Worm (Caenorhabditis elegans) whole organism, L3 larva: ENCODE results near the gene R03G8.6.
A peak's percentile ranks its signal among the peaks of the same experiment; 100 is the strongest.

Experiments used
- ZK546.5 ChIP-seq: sonication (generic microtip); optimal IDR thresholded peaks from 2 replicates; lab custom pipeline; 2017; ENCODE audit warnings: missing biosample characterization, missing genetic modification characterization
- aly-2 ChIP-seq: fragments of 150-350 bp; optimal IDR thresholded peaks from 2 replicates; lab custom pipeline; 2014; ENCODE audit warnings: missing biosample characterization, missing genetic modification characterization
- ama-1 ChIP-seq: fragments of 150-350 bp; optimal IDR thresholded peaks from 2 replicates; lab custom pipeline; 2018
- ceh-16 ChIP-seq: sonication (generic microtip); optimal IDR thresholded peaks from 2 replicates; lab custom pipeline; 2017; ENCODE audit warnings: missing biosample characterization, missing genetic modification characterization
- ceh-28 ChIP-seq: fragments of 150-350 bp; optimal IDR thresholded peaks from 2 replicates; lab custom pipeline; 2014; ENCODE audit warnings: missing biosample characterization, missing genetic modification reagents, missing genetic modification characterization
- ceh-9 ChIP-seq: sonication (generic microtip); optimal IDR thresholded peaks from 2 replicates; lab custom pipeline; 2018; ENCODE audit warnings: missing biosample characterization, missing genetic modification characterization
- egl-27 ChIP-seq: sonication (generic microtip); optimal IDR thresholded peaks from 4 replicates; lab custom pipeline; 2017; ENCODE audit warnings: missing biosample characterization, missing genetic modification reagents, missing genetic modification characterization
- elt-1 ChIP-seq: fragments of 150-350 bp; optimal IDR thresholded peaks from 2 replicates; lab custom pipeline; 2014; ENCODE audit warnings: missing biosample characterization, missing genetic modification characterization
- elt-2 ChIP-seq: sonication (generic microtip); optimal IDR thresholded peaks from 2 replicates; lab custom pipeline; 2016; ENCODE audit warnings: missing genetic modification reagents, mild to moderate bottlenecking, missing genetic modification characterization, missing compliant biosample characterization
- elt-3 ChIP-seq, 3 experiments: fragments of 150-350 bp in 1 of 3; sonication (generic microtip) in 2 of 3; optimal IDR thresholded peaks; 2 replicates in 2 of 3; 4 replicates in 1 of 3; lab custom pipeline; 2014 to 2017; ENCODE audit warnings: missing biosample characterization in 3 of 3, missing genetic modification characterization in 3 of 3
- eor-1 ChIP-seq, 2 experiments: fragments of 150-350 bp; optimal IDR thresholded peaks; 2 replicates each; lab custom pipeline; 2014 to 2018; ENCODE audit warnings: missing biosample characterization in 2 of 2, missing genetic modification characterization in 2 of 2
- fkh-10 ChIP-seq: sonication (generic microtip); optimal IDR thresholded peaks from 2 replicates; lab custom pipeline; 2017; ENCODE audit warnings: missing biosample characterization, missing genetic modification reagents, missing genetic modification characterization
- fkh-2 ChIP-seq: fragments of 150-350 bp; optimal IDR thresholded peaks from 2 replicates; lab custom pipeline; 2014; ENCODE audit warnings: missing biosample characterization, missing genetic modification reagents, missing genetic modification characterization
- jun-1 ChIP-seq: fragments of 150-350 bp; optimal IDR thresholded peaks from 2 replicates; lab custom pipeline; 2014; ENCODE audit warnings: missing biosample characterization, missing genetic modification reagents, missing genetic modification characterization
- lin-39 ChIP-seq: fragments of 150-350 bp; optimal IDR thresholded peaks from 2 replicates; lab custom pipeline; 2018; ENCODE audit warnings: missing biosample characterization, missing genetic modification reagents, missing genetic modification characterization
- mdl-1 ChIP-seq: fragments of 150-350 bp; optimal IDR thresholded peaks from 2 replicates; lab custom pipeline; 2014; ENCODE audit warnings: missing biosample characterization, missing genetic modification characterization
- mml-1 ChIP-seq: fragments of 150-350 bp; sonication (generic microtip); optimal IDR thresholded peaks from 3 replicates; lab custom pipeline; 2014; ENCODE audit warnings: missing biosample characterization, missing genetic modification characterization
- nfya-1 ChIP-seq: sonication (generic microtip); optimal IDR thresholded peaks from 2 replicates; lab custom pipeline; 2017; ENCODE audit warnings: missing genetic modification characterization, mild to moderate bottlenecking, missing compliant biosample characterization, antibody characterized with exemption, moderate library complexity; ENCODE audit not compliant: insufficient read depth
- nhr-11 ChIP-seq: fragments of 150-350 bp; optimal IDR thresholded peaks from 2 replicates; lab custom pipeline; 2014; ENCODE audit warnings: missing biosample characterization, missing genetic modification characterization
- nhr-23 ChIP-seq: fragments of 150-350 bp; optimal IDR thresholded peaks from 2 replicates; lab custom pipeline; 2014; ENCODE audit warnings: missing biosample characterization, missing genetic modification reagents, missing genetic modification characterization
- nhr-25 ChIP-seq: sonication (generic microtip); optimal IDR thresholded peaks from 2 replicates; lab custom pipeline; 2017; ENCODE audit warnings: missing biosample characterization, missing genetic modification characterization
- nhr-28 ChIP-seq: fragments of 150-350 bp; optimal IDR thresholded peaks from 2 replicates; lab custom pipeline; 2014; ENCODE audit warnings: missing biosample characterization, missing genetic modification characterization
- nhr-43 ChIP-seq: sonication (generic microtip); optimal IDR thresholded peaks from 2 replicates; lab custom pipeline; 2016; ENCODE audit warnings: mild to moderate bottlenecking, missing genetic modification characterization, missing compliant biosample characterization; ENCODE audit not compliant: poor library complexity, severe bottlenecking
- nhr-67 ChIP-seq: fragments of 150-350 bp; optimal IDR thresholded peaks from 2 replicates; lab custom pipeline; 2014; ENCODE audit warnings: missing biosample characterization, missing genetic modification characterization
- nhr-77 ChIP-seq: fragments of 150-350 bp; optimal IDR thresholded peaks from 2 replicates; lab custom pipeline; 2014; ENCODE audit warnings: missing biosample characterization, missing genetic modification characterization
- pqm-1 ChIP-seq: fragments of 150-350 bp; optimal IDR thresholded peaks from 2 replicates; lab custom pipeline; 2017; ENCODE audit warnings: missing biosample characterization, missing genetic modification characterization, inconsistent platforms
- sea-2 ChIP-seq: fragments of 150-350 bp; sonication (generic microtip); optimal IDR thresholded peaks from 4 replicates; lab custom pipeline; 2014; ENCODE audit warnings: missing biosample characterization, missing genetic modification reagents, missing genetic modification characterization
- skn-1 ChIP-seq: fragments of 150-350 bp; optimal IDR thresholded peaks from 2 replicates; lab custom pipeline; 2014; ENCODE audit warnings: missing biosample characterization, missing genetic modification characterization
- snpc-4 ChIP-seq: fragments of 150-350 bp; optimal IDR thresholded peaks from 2 replicates; lab custom pipeline; 2014; ENCODE audit warnings: missing biosample characterization, missing genetic modification characterization
- unc-39 ChIP-seq: sonication (generic microtip); optimal IDR thresholded peaks from 4 replicates; lab custom pipeline; 2017; ENCODE audit warnings: missing biosample characterization, missing genetic modification characterization
- unc-62 ChIP-seq: fragments of 150-350 bp; sonication (generic microtip); optimal IDR thresholded peaks from 4 replicates; lab custom pipeline; 2014; ENCODE audit warnings: missing biosample characterization, missing genetic modification reagents, missing genetic modification characterization

R03G8.6 gene

DNA sequence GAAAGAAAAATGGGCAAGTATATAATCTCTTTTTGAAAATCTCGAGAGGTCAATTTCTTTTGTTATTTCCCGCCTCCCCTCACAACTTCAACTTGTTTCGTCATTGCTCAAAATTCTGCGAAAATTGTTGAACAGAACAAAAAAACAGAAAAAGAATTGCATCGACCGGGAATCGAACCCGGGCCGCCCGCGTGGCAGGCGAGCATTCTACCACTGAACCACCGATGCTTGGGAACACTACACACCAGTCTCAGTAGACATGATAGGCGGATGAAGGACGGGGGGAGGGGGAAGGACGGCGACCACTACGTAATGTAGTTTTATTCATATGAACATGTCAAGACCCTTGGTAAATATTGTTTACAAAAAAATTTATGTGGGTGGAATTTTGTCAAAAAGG, 20.8 kb upstream of the R03G8.6 start (continued):
- TF ChIP-seq elt-3 (tag; optimal IDR thresholded peaks at IDR 0.05; lab: Kevin White, UChicago) (peak in 1 of 3 experiments; percentile 48), nhr-43 (peak; percentile 49), egl-27 (no peak), eor-1 (tag; optimal IDR thresholded peaks at IDR 0.05; lab: Kevin White, UChicago) (no peak), ceh-9 (tag; lab: Kevin White, UChicago) (no peak)
- TF ChIP-seq, all 47 proteins: peak for 14

- TF ChIP-seq mdl-1 (tag; lab: Kevin White, UChicago) (no peak), nhr-25 (peak; percentile 36), nhr-43 (peak; percentile 38), unc-39 (no peak), elt-1 (tag; lab: Kevin White, UChicago) (peak; percentile 73), nhr-28 (tag; lab: Kevin White, UChicago) (no peak), nhr-23 (tag; lab: Kevin White, UChicago) (peak; percentile 54)
Measured at ce11 chrX:13119900-13120299, 19.6 kb upstream of the R03G8.6 start.

ce11 chrX:13116380-13116779, 16.1 kb upstream of the R03G8.6 start:
- TF ChIP-seq ceh-16 (tag; lab: Kevin White, UChicago): no peak
- TF ChIP-seq nhr-67 (tag; lab: Kevin White, UChicago): no peak
- no peak for TF ChIP-seq mml-1 (tag; lab: Kevin White, UChicago)
- TF ChIP-seq elt-3 (tag; optimal IDR thresholded peaks at IDR 0.05; lab: Kevin White, UChicago): no peak

DNA sequence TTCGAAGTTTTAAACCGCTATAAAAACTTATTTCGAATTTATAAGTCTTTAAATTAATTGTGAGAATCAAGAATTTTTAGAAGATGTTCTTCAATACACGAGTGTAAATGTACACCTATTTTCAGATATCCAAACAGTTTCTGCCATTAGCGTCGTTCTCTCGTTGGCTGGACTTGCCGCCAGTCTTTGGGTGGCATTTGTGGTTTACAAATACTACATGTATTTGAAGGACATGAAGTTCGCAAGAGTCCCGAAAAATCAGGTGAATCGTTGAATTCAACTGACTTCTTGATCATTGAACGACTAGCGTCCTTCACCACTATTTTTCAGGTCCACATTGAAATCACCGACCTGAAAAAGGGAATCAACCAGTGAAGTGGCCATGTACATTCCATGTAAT, 15.4 kb upstream of the R03G8.6 start:
- TF ChIP-seq sea-2 (GFP tag; lab: Kevin White, UChicago) (no peak), nhr-11 (no peak), ceh-9 (tag; lab: Kevin White, UChicago) (no peak), nhr-77 (no peak), mml-1 (tag; lab: Kevin White, UChicago) (no peak), pqm-1 (tag; lab: Kevin White, UChicago) (no peak), fkh-10 (GFP tag; lab: Kevin White, UChicago) (no peak), fkh-2 (tag; lab: Kevin White, UChicago) (no peak), nhr-25 (no peak), aly-2 (tag; lab: Kevin White, UChicago) (no peak), nhr-28 (tag; lab: Kevin White, UChicago) (no peak), nfya-1 (tag; lab: Kevin White, UChicago) (no peak), ama-1 (no peak), jun-1 (tag; lab: Kevin White, UChicago) (no peak)

DNA sequence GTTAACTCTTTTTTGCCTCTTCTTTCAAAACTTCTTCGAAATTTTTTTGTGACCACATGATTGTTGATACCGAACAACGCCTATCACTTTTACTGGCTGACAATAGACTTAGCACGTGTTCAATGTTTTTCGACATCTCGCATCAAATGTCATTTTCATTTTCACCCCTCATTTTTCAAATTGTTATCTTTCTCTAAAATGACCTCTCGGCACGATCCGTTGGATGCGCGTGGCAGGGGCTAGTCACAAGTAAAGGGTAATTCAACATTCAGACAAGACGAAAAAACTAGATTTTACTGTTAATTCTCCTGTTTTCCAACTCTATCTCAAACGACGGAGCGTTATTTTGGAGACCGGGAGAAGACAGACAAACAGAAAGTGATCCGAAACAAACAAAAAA, 13.1 kb upstream of the R03G8.6 start, which contains the start of gene F17H10.2:
F17H10.2 (plus strand) TSS at position 316 of the 400 bp plus-strand sequence.
- TF ChIP-seq skn-1 (tag; lab: Kevin White, UChicago) (no peak), ama-1 (no peak), eor-1 (tag; optimal IDR thresholded peaks at IDR 0.05; lab: Kevin White, UChicago) (no peak), elt-2 (tag; lab: Kevin White, UChicago) (no peak), unc-62 (GFP tag; lab: Kevin White, UChicago) (no peak), nhr-77 (no peak), nhr-25 (peak; percentile 63), mdl-1 (tag; lab: Kevin White, UChicago) (no peak), nhr-23 (tag; lab: Kevin White, UChicago) (no peak), lin-39 (tag; lab: Kevin White, UChicago) (no peak), ZK546.5 (no peak), nhr-43 (peak; percentile 12), unc-39 (no peak), nfya-1 (tag; lab: Kevin White, UChicago) (no peak)

ce11 chrX:13112664-13113063, 12.4 kb upstream of the R03G8.6 start:
- TF ChIP-seq ceh-16 (tag; lab: Kevin White, UChicago) (no peak), ceh-28 (tag; lab: Kevin White, UChicago) (no peak), elt-3 (tag; optimal IDR thresholded peaks at IDR 0.05; lab: Kevin White, UChicago) (peak in 1 of 3 experiments; percentile 48), snpc-4 (tag; lab: Kevin White, UChicago) (no peak)
